Fruit fly (Drosophila melanogaster) whole organism, embryonic: Measurements from ENCODE around the gene CG5180.

ENCODE experiments used
- CG1024 ChIP-seq: fragments of 200-800 bp; sonication (Bioruptor generic); IDR thresholded peaks from 2 replicates; pipeline ENCODE4 v1.3.6; 2022; ENCODE audit warnings: missing biosample characterization, missing genetic modification characterization
- CG11504 ChIP-seq: fragments of 200-800 bp; sonication (Bioruptor generic); optimal IDR thresholded peaks from 3 replicates; lab custom pipeline; 2019; ENCODE audit warnings: missing biosample characterization, mild to moderate bottlenecking, missing genetic modification characterization, moderate library complexity
- CG11560 ChIP-seq: fragments of 200-800 bp; sonication (Bioruptor generic); IDR thresholded peaks from 3 replicates; pipeline ENCODE4 v1.3.6; 2022; ENCODE audit warnings: missing biosample characterization, missing genetic modification characterization
- CG12659 ChIP-seq: fragments of 200-800 bp; sonication (Bioruptor generic); optimal IDR thresholded peaks from 3 replicates; lab custom pipeline; 2017; ENCODE audit warnings: mild to moderate bottlenecking, missing biosample characterization, missing genetic modification reagents, missing genetic modification characterization
- CG12744 ChIP-seq: fragments of 200-800 bp; sonication (Bioruptor generic); optimal IDR thresholded peaks from 2 replicates; lab custom pipeline; 2016; ENCODE audit warnings: missing biosample characterization, missing genetic modification characterization
- CG14441 ChIP-seq: fragments of 200-800 bp; sonication (Bioruptor generic); IDR thresholded peaks from 2 replicates; pipeline ENCODE4 v1.3.6; 2022; ENCODE audit warnings: missing biosample characterization, missing genetic modification characterization
- CG2116 ChIP-seq: fragments of 200-800 bp; sonication (Bioruptor generic); optimal IDR thresholded peaks from 3 replicates; lab custom pipeline; 2018; ENCODE audit warnings: missing biosample characterization, mild to moderate bottlenecking, missing genetic modification characterization
- CG31388 ChIP-seq: fragments of 200-800 bp; sonication (Bioruptor generic); optimal IDR thresholded peaks from 2 replicates; lab custom pipeline; 2016; ENCODE audit warnings: missing biosample characterization, missing genetic modification characterization
- CG4707 ChIP-seq: fragments of 200-800 bp; sonication (Bioruptor generic); optimal IDR thresholded peaks from 2 replicates; lab custom pipeline; 2018; ENCODE audit warnings: missing biosample characterization, mild to moderate bottlenecking, missing genetic modification characterization, moderate library complexity
- CG4820 ChIP-seq: fragments of 200-800 bp; sonication (Bioruptor generic); optimal IDR thresholded peaks from 3 replicates; lab custom pipeline; 2016; ENCODE audit warnings: missing biosample characterization, missing genetic modification characterization
- CG5245 ChIP-seq: fragments of 200-800 bp; sonication (Bioruptor generic); optimal IDR thresholded peaks from 3 replicates; lab custom pipeline; 2016; ENCODE audit warnings: missing biosample characterization, missing genetic modification characterization
- CG7839 ChIP-seq: fragments of 200-800 bp; sonication (Bioruptor generic); optimal IDR thresholded peaks from 3 replicates; lab custom pipeline; 2018; ENCODE audit warnings: missing biosample characterization, mild to moderate bottlenecking, missing genetic modification characterization, moderate library complexity
- Chrac-16 ChIP-seq: fragments of 200-800 bp; sonication (Bioruptor generic); optimal IDR thresholded peaks from 3 replicates; lab custom pipeline; 2016; ENCODE audit warnings: missing biosample characterization, missing genetic modification characterization
- CoRest ChIP-seq: fragments of 200-800 bp; sonication (Bioruptor generic); optimal IDR thresholded peaks from 3 replicates; lab custom pipeline; 2018; ENCODE audit warnings: missing biosample characterization, mild to moderate bottlenecking, missing genetic modification characterization, moderate library complexity
- Dfd ChIP-seq, 2 experiments: fragments of >200 bp; optimal IDR thresholded peaks; 2 replicates each; lab custom pipeline; 2017; ENCODE audit warnings: missing biosample characterization in 2 of 2, missing genetic modification characterization in 2 of 2
- Doc2 ChIP-seq: fragments of 200-800 bp; sonication (Bioruptor generic); IDR thresholded peaks from 2 replicates; pipeline ENCODE4 v1.3.6; 2022; ENCODE audit warnings: missing biosample characterization, missing genetic modification characterization
- Eip74EF ChIP-seq, 2 experiments: fragments of 200-800 bp in 1 of 2; fragments of >200 bp in 1 of 2; sonication (Bioruptor generic) in 1 of 2; optimal IDR thresholded peaks; 2 replicates each; lab custom pipeline; 2017 to 2019; ENCODE audit warnings: missing biosample characterization in 2 of 2, missing genetic modification characterization in 2 of 2, mild to moderate bottlenecking in 1 of 2, moderate library complexity in 1 of 2
- HLH3B ChIP-seq: fragments of 200-800 bp; sonication (Bioruptor generic); IDR thresholded peaks from 2 replicates; pipeline ENCODE4 v1.3.6; 2022; ENCODE audit warnings: missing biosample characterization, missing genetic modification characterization
- HLHmδ ChIP-seq: fragments of 200-800 bp; sonication (Bioruptor generic); optimal IDR thresholded peaks from 2 replicates; lab custom pipeline; 2018; ENCODE audit warnings: missing biosample characterization, mild to moderate bottlenecking, missing genetic modification characterization, moderate library complexity
- Lpt ChIP-seq: fragments of >200 bp; optimal IDR thresholded peaks from 2 replicates; lab custom pipeline; 2018; ENCODE audit warnings: missing biosample characterization, missing genetic modification characterization
- NC2α ChIP-seq: fragments of 200-800 bp; sonication (Bioruptor generic); optimal IDR thresholded peaks from 2 replicates; lab custom pipeline; 2016; ENCODE audit warnings: missing biosample characterization, missing genetic modification characterization
- Oli ChIP-seq: fragments of 200-800 bp; sonication (Bioruptor generic); optimal IDR thresholded peaks from 2 replicates; lab custom pipeline; 2018; ENCODE audit warnings: missing biosample characterization, mild to moderate bottlenecking, missing genetic modification characterization, moderate library complexity
- Ravus ChIP-seq: fragments of 200-800 bp; sonication (Bioruptor generic); IDR thresholded peaks from 2 replicates; pipeline ENCODE4 v1.3.6; 2022; ENCODE audit warnings: missing biosample characterization, missing genetic modification characterization
- Scr ChIP-seq: fragments of 200-800 bp; sonication (Bioruptor generic); IDR thresholded peaks from 2 replicates; pipeline ENCODE4 v1.3.6; 2022; ENCODE audit warnings: missing biosample characterization, missing genetic modification characterization; ENCODE audit not compliant: partially characterized antibody
- Sry-δ ChIP-seq: fragments of 200-800 bp; sonication (Bioruptor generic); optimal IDR thresholded peaks from 2 replicates; lab custom pipeline; 2016; ENCODE audit warnings: missing biosample characterization, missing genetic modification characterization
- Taf1 ChIP-seq: fragments of 200-800 bp; sonication (Bioruptor generic); IDR thresholded peaks from 2 replicates; pipeline ENCODE4 v1.3.6; 2022; ENCODE audit warnings: missing biosample characterization, missing genetic modification characterization
- bigmax ChIP-seq: fragments of 200-800 bp; sonication (Bioruptor generic); optimal IDR thresholded peaks from 2 replicates; lab custom pipeline; 2018; ENCODE audit warnings: missing biosample characterization, mild to moderate bottlenecking, missing genetic modification characterization
- cad ChIP-seq: fragments of >200 bp; optimal IDR thresholded peaks from 2 replicates; lab custom pipeline; 2017; ENCODE audit warnings: missing biosample characterization, missing genetic modification characterization
- cato ChIP-seq: fragments of 200-800 bp; sonication (Bioruptor generic); optimal IDR thresholded peaks from 2 replicates; lab custom pipeline; 2016; ENCODE audit warnings: missing biosample characterization, missing genetic modification characterization, borderline replicate concordance
- cg ChIP-seq: fragments of 200-800 bp; sonication (Bioruptor generic); optimal IDR thresholded peaks from 3 replicates; lab custom pipeline; 2019; ENCODE audit warnings: missing biosample characterization, mild to moderate bottlenecking, missing genetic modification characterization, moderate library complexity
- crc ChIP-seq: fragments of 200-800 bp; sonication (Bioruptor generic); optimal IDR thresholded peaks from 2 replicates; lab custom pipeline; 2016; ENCODE audit warnings: missing biosample characterization, missing genetic modification characterization
- disco-r ChIP-seq: fragments of 200-800 bp; sonication (Bioruptor generic); optimal IDR thresholded peaks from 2 replicates; lab custom pipeline; 2016; ENCODE audit warnings: missing biosample characterization, missing genetic modification characterization
- dm ChIP-seq: fragments of 200-800 bp; sonication (Bioruptor generic); optimal IDR thresholded peaks from 3 replicates; lab custom pipeline; 2016; ENCODE audit warnings: missing biosample characterization, missing genetic modification characterization
- esg ChIP-seq: fragments of 200-800 bp; sonication (Bioruptor generic); conservative IDR thresholded peaks from 2 replicates; pipeline ENCODE4 v1.3.6; 2022; ENCODE audit warnings: missing biosample characterization, missing genetic modification characterization
- eyg ChIP-seq: fragments of 200-800 bp; sonication (Bioruptor generic); optimal IDR thresholded peaks from 3 replicates; lab custom pipeline; 2016; ENCODE audit warnings: missing biosample characterization, missing genetic modification characterization
- gcm ChIP-seq: fragments of 200-800 bp; sonication (Bioruptor generic); optimal IDR thresholded peaks from 2 replicates; lab custom pipeline; 2019; ENCODE audit warnings: missing biosample characterization, mild to moderate bottlenecking, missing genetic modification characterization, moderate library complexity
- h ChIP-seq: fragments of >200 bp; optimal IDR thresholded peaks from 2 replicates; lab custom pipeline; 2017
- ham ChIP-seq: fragments of 200-800 bp; sonication (Bioruptor generic); IDR thresholded peaks from 2 replicates; pipeline ENCODE4 v1.3.6; 2022; ENCODE audit warnings: missing biosample characterization, missing genetic modification characterization
- hkb ChIP-seq, 2 experiments: fragments of 200-800 bp in 1 of 2; fragments of >200 bp in 1 of 2; sonication (Bioruptor generic) in 1 of 2; IDR thresholded peaks in 1 of 2; optimal IDR thresholded peaks in 1 of 2; 2 replicates each; pipeline versions ENCODE4 v1.3.6 to Lab custom; 2017 to 2022; ENCODE audit warnings: missing biosample characterization in 1 of 2, missing genetic modification characterization in 1 of 2
- jigr1 ChIP-seq: fragments of 200-800 bp; sonication (Bioruptor generic); IDR thresholded peaks from 3 replicates; pipeline ENCODE4 v1.3.6; 2022; ENCODE audit warnings: missing biosample characterization, missing genetic modification characterization
- nerfin-2 ChIP-seq: fragments of 200-800 bp; sonication (Bioruptor generic); IDR thresholded peaks from 2 replicates; pipeline ENCODE4 v1.3.6; 2022; ENCODE audit warnings: missing biosample characterization, missing genetic modification characterization; ENCODE audit not compliant: partially characterized antibody
- rib ChIP-seq: fragments of 200-800 bp; sonication (Bioruptor generic); IDR thresholded peaks from 2 replicates; pipeline ENCODE4 v1.3.6; 2022; ENCODE audit warnings: missing biosample characterization, missing genetic modification characterization
- row ChIP-seq: fragments of 200-800 bp; sonication (Bioruptor generic); IDR thresholded peaks from 3 replicates; pipeline ENCODE4 v1.3.6; 2022; ENCODE audit warnings: missing biosample characterization, missing genetic modification characterization
- sisA ChIP-seq: fragments of 200-800 bp; sonication (Bioruptor generic); IDR thresholded peaks from 2 replicates; pipeline ENCODE4 v1.3.6; 2022; ENCODE audit warnings: missing biosample characterization, missing genetic modification characterization
- tap ChIP-seq: fragments of 200-800 bp; optimal IDR thresholded peaks from 3 replicates; lab custom pipeline; 2019; ENCODE audit warnings: missing biosample characterization, mild to moderate bottlenecking, missing genetic modification characterization, moderate library complexity
- toy ChIP-seq: fragments of 200-800 bp; sonication (Bioruptor generic); IDR thresholded peaks from 2 replicates; pipeline ENCODE4 v1.3.6; 2022; ENCODE audit warnings: missing biosample characterization, missing genetic modification characterization
- trem ChIP-seq: fragments of 200-800 bp; optimal IDR thresholded peaks from 3 replicates; lab custom pipeline; 2019; ENCODE audit warnings: missing biosample characterization, mild to moderate bottlenecking, missing genetic modification characterization, moderate library complexity
- ttk ChIP-seq: fragments of 200-800 bp; sonication (Bioruptor generic); IDR thresholded peaks from 2 replicates; pipeline ENCODE4 v2.1.2; 2022; ENCODE audit warnings: missing biosample characterization, missing genetic modification characterization
- usp ChIP-seq: fragments of >200 bp; optimal IDR thresholded peaks from 2 replicates; lab custom pipeline; 2017; ENCODE audit warnings: missing biosample characterization, missing genetic modification characterization
- wek ChIP-seq: fragments of 200-800 bp; sonication (Bioruptor generic); optimal IDR thresholded peaks from 3 replicates; lab custom pipeline; 2018; ENCODE audit warnings: missing biosample characterization, mild to moderate bottlenecking, missing genetic modification characterization, moderate library complexity

CG5180 gene

DNA sequence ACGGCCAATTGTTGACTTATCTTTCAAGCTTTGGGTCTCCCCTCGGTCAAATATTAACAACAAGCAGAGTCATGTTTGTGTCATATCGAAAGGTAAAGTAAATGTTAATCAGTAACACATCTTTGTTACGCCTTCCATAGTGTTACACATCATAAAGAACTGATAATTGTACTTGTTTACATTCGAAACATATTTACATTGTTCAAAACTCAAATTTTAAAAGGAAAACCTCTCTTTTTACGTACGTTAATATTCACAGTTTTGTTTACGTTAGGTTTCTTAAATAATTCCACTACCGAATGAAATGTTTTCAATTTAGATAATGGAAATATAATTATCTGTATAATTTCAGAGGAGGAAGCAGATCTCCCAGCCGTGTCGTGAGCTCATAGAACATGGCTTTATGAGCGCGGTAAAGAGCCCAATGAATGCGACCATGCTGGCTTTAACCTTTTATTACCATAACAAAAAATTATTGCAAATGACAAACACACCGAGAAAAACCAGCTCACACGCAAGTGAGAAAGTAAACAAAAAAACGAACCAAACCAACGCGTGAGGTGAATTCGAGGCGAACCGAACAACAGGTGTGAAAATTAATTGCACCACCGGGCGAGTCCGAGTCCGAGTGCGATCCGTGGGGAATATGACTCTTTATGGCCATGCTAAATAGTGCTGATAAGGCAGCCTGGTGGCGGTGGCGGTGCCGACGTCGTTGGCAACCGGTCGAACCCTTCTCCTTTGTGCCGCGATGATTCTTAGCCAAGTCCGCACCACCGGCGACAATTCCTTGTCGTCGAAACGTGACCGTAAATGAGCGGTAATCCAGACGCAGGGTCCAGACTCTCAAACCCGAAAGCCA is 15.2 kb upstream of the CG5180 start (continued):
- TF ChIP-seq ttk (GFP tag; lab: Robert Waterston, UW) (no peak), CG12659 (GFP tag; lab: Kevin White, UChicago) (peak; percentile 50), sisA (GFP tag; lab: Robert Waterston, UW) (no peak), h (lab: Kevin White, UChicago) (no peak), disco-r (GFP tag; lab: Kevin White, UChicago) (peak; percentile 21), bigmax (no peak), cad (GFP tag; lab: Kevin White, UChicago) (peak; percentile 77), HLHmδ (GFP tag; lab: Kevin White, UChicago) (no peak), CoRest (peak; percentile 49), HLH3B (GFP tag; lab: Robert Waterston, UW) (peak; percentile 49; the same call in 1 of the 2 replicates), dm (GFP tag; lab: Kevin White, UChicago) (no peak), CG14441 (GFP tag; lab: Robert Waterston, UW) (no peak), trem (tag; lab: Kevin White, UChicago) (no peak), gcm (GFP tag; lab: Kevin White, UChicago) (peak; percentile 72), NC2α (no peak), esg (GFP tag; lab: Robert Waterston, UW) (no peak), CG4707 (peak; percentile 60), Scr (GFP tag; lab: Robert Waterston, UW) (no peak), Dfd (GFP tag; optimal IDR thresholded peaks at IDR 0.05; lab: Kevin White, UChicago) (no peak), usp (GFP tag; lab: Kevin White, UChicago) (no peak), CG12744 (no peak), crc (GFP tag; lab: Kevin White, UChicago) (no peak), wek (GFP tag; lab: Kevin White, UChicago) (peak; percentile 60), CG4820 (GFP tag; lab: Kevin White, UChicago) (no peak), hkb (optimal IDR thresholded peaks at IDR 0.05; lab: Kevin White, UChicago) (no peak), hkb (GFP tag; IDR thresholded peaks at IDR 0.05; lab: Robert Waterston, UW) (peak; percentile 46; the same call in 1 of the 2 replicates), Eip74EF (GFP tag; optimal IDR thresholded peaks at IDR 0.05; lab: Kevin White, UChicago) (peak in 1 of 2 experiments; percentile 19), cg (GFP tag; lab: Kevin White, UChicago) (no peak), Taf1 (GFP tag; lab: Robert Waterston, UW) (no peak), CG11504 (tag; lab: Kevin White, UChicago) (no peak), CG2116 (GFP tag; lab: Kevin White, UChicago) (peak; percentile 21), cato (GFP tag; lab: Kevin White, UChicago) (no peak), Lpt (no peak), Oli (tag; lab: Kevin White, UChicago) (no peak), rib (GFP tag; lab: Robert Waterston, UW) (no peak), row (GFP tag; lab: Robert Waterston, UW) (0 out of 3 replicates have a peak, but pooled peaks have one; percentile 24), toy (no peak), tap (tag; lab: Kevin White, UChicago) (peak; percentile 41), CG11560 (tag; lab: Robert Waterston, UW) (no peak), eyg (GFP tag; lab: Kevin White, UChicago) (no peak), Doc2 (GFP tag; lab: Robert Waterston, UW) (no peak), Ravus (no peak), CG5245 (GFP tag; lab: Kevin White, UChicago) (no peak), jigr1 (GFP tag; lab: Robert Waterston, UW) (no peak), Chrac-16 (no peak), Sry-δ (GFP tag; lab: Kevin White, UChicago) (no peak), CG1024 (no peak), CG31388 (GFP tag; lab: Kevin White, UChicago) (no peak), ham (no peak), CG7839 (tag; lab: Kevin White, UChicago) (no peak), nerfin-2 (GFP tag; lab: Robert Waterston, UW) (no peak)
